Fruit fly (Drosophila melanogaster): ENCODE results near the gene CG32219.

- TF ChIP-seq psq (optimal IDR thresholded peaks at IDR 0.05) = no peak
- no peak for TF ChIP-seq Myc (optimal IDR thresholded peaks at IDR 0.05)
- no peak for TF ChIP-seq h (optimal IDR thresholded peaks at IDR 0.05)
- no peak for TF ChIP-seq Sin3A (optimal IDR thresholded peaks at IDR 0.05)
- TF ChIP-seq ttk (optimal IDR thresholded peaks at IDR 0.05) = no peak
Observed at dm6 chr3L:19903400-19903846, 47.5 kb downstream of the CG32219 start.

Data from Kc167 (cell line).